Fruit fly (Drosophila melanogaster) Kc167 (cell line): ENCODE measurements around the gene CG3347.

Experiments
- h ChIP-seq: fragments of >200 bp; optimal IDR thresholded peaks from 3 replicates; lab custom pipeline; 2018; ENCODE audit warnings: missing external identifiers
- ttk ChIP-seq: sonication (Bioruptor generic); optimal IDR thresholded peaks from 2 replicates; lab custom pipeline; 2017; ENCODE audit warnings: missing external identifiers

- TF ChIP-seq h (lab: Kevin White, UChicago) (no peak), ttk (lab: Kevin White, UChicago) (no peak)
These were observed 29.9 kb downstream of the CG3347 start for dm6 chr2L:3299142-3299541.
